Worm (Caenorhabditis elegans) whole organism, midembryonic: ENCODE data around the gene sqst-3.

Source experiments
- T22C8.4 ChIP-seq: fragments of 200-800 bp; sonication (Bioruptor generic); IDR thresholded peaks from 2 replicates; pipeline ENCODE4 v1.3.6; 2022; ENCODE audit warnings: missing genetic modification characterization, missing compliant biosample characterization
- med-1 ChIP-seq: sonication (generic microtip); optimal IDR thresholded peaks from 2 replicates; lab custom pipeline; 2017; ENCODE audit warnings: missing genetic modification characterization, mild to moderate bottlenecking, missing compliant biosample characterization, antibody characterized with exemption, missing genetic modification reagents; ENCODE audit not compliant: insufficient read depth
- ztf-23 ChIP-seq: fragments of 200-800 bp; sonication (Bioruptor generic); IDR thresholded peaks from 2 replicates; pipeline ENCODE4 v1.3.6; 2022; ENCODE audit warnings: missing genetic modification reagents, missing genetic modification characterization, missing compliant biosample characterization

DNA sequence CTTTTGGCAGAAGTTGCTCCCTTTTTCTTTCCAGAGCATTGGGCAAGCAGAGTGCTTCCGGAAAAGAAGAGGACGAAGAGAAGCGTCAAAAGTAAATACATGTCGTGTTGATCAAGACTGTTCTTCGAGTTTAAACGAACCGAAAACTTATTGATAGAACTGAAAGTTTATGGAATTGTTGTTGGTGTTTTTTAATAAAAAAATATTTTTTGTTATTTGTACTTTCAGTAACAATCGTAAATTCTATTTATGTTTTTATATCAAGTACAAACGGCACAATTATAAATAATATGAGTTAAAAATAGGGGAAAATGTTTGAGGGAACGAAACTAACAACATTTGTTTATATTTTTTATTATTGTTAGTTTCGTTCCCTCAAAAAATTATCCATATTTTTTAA, 27.1 kb downstream of the sqst-3 start, which contains the start of gene F21D9.3:
- TF ChIP-seq ztf-23 (GFP tag; lab: Robert Waterston, UW) (no peak), med-1 (no peak), T22C8.4 (GFP tag; lab: Robert Waterston, UW) (no peak)
